Fruit fly (Drosophila melanogaster): ENCODE results near the gene CG9839.

Gene CG9839

DNA sequence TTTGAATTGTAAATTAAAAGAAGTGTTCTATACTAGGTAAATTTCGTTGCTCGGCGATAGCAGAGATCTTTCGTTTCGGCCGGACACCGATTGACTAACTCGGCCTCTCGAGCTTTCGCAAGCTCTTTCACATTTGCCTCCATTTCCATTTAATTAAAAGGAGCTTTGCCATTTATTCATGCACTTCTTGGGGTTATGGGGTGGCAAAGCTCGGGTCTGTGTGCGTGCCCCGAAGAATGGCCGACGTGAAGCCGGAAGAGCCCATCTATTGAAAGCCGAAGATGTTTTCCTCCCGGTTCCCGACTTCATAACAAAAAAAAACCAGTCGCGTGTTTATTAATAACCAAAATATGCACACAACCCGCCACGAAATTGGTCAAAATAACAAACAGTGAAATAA is 5.7 kb downstream of the CG9839 start:
- TF ChIP-seq CG4496 (GFP tag; IDR thresholded peaks at IDR 0.05): 0 out of 3 replicates have a peak, but pooled peaks have one; percentile 25
- TF ChIP-seq CG8301 (tag; optimal IDR thresholded peaks at IDR 0.05): no peak
- TF ChIP-seq CG12605 (GFP tag; IDR thresholded peaks at IDR 0.05): 0 out of 2 replicates have a peak, but pooled peaks have one; percentile 22

DNA sequence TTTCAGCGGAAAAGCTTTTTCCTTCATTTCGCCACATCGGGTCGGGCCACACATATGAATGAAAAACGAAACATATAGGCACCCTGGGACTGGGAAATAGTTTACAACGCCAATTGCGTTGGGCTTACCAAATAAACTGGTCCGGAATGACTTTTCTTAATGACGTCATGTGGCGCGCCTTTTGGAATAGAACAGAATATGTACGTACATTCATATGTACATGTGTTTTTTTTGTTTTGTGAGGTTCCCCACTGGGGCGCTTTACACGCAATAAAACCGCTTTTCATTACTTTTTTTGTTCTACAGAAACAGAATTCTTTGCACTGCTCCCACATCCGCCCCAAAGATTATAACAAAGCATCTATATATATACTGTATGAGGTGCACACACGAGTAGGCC is 7.3 kb downstream of the CG9839 start:
- TF ChIP-seq CG4496 (GFP tag; IDR thresholded peaks at IDR 0.05) (no peak), CG32121 (GFP tag; IDR thresholded peaks at IDR 0.05) (no peak), Ets98B (GFP tag; IDR thresholded peaks at IDR 0.05) (no peak), CG9948 (tag; optimal IDR thresholded peaks at IDR 0.05) (no peak), CG8301 (tag; optimal IDR thresholded peaks at IDR 0.05) (no peak), CG8159 (tag; optimal IDR thresholded peaks at IDR 0.05) (no peak), gl (tag; optimal IDR thresholded peaks at IDR 0.05) (no peak), D1 (tag; optimal IDR thresholded peaks at IDR 0.05) (no peak), EcR (GFP tag; optimal IDR thresholded peaks at IDR 0.05) (no peak), CG15710 (tag; optimal IDR thresholded peaks at IDR 0.05) (no peak), CG10348 (GFP tag; IDR thresholded peaks at IDR 0.05) (no peak), Pif1A (GFP tag; optimal IDR thresholded peaks at IDR 0.05) (no peak), CG17806 (tag; optimal IDR thresholded peaks at IDR 0.05) (no peak), rn (GFP tag; IDR thresholded peaks at IDR 0.05) (no peak), Pif1B (GFP tag; optimal IDR thresholded peaks at IDR 0.05) (no peak)

DNA sequence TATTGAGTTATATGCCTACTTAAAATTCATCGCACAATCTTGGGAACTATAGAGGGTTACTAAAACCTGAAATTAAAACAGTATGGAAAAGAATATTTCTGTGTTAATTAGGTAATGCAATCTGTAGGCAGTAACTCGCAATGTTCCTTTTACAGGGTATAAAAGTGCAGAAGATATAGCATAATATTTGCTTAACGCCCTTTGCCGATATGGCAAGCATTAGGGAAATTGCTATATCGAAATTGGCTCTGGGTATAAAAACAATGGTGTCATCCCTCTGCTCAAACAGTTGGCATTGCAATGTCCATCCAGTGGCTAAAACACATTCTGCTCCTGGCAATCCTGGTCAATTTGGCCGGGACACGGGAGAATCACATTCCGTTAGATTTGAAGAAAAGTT is 11.2 kb downstream of the CG9839 start, which contains the start of gene Ir85a:
TSS of gene Ir85a (plus strand) at position 301 of the 400 bp plus-strand sequence.
- TF ChIP-seq gl (tag; optimal IDR thresholded peaks at IDR 0.05): no peak
- TF ChIP-seq Pif1A (GFP tag; optimal IDR thresholded peaks at IDR 0.05): no peak
- no peak for TF ChIP-seq CG9948 (tag; optimal IDR thresholded peaks at IDR 0.05)
- TF ChIP-seq Snoo (tag; optimal IDR thresholded peaks at IDR 0.05): no peak
- TF ChIP-seq CG17806 (tag; optimal IDR thresholded peaks at IDR 0.05): no peak
- TF ChIP-seq CG32121 (GFP tag; IDR thresholded peaks at IDR 0.05): no peak
- TF ChIP-seq CG15710 (tag; optimal IDR thresholded peaks at IDR 0.05): no peak
- TF ChIP-seq CG8159 (tag; optimal IDR thresholded peaks at IDR 0.05): no peak
- no peak for TF ChIP-seq CG14655 (GFP tag; optimal IDR thresholded peaks at IDR 0.05)
- no peak for TF ChIP-seq fd96Ca (GFP tag; IDR thresholded peaks at IDR 0.05)

DNA sequence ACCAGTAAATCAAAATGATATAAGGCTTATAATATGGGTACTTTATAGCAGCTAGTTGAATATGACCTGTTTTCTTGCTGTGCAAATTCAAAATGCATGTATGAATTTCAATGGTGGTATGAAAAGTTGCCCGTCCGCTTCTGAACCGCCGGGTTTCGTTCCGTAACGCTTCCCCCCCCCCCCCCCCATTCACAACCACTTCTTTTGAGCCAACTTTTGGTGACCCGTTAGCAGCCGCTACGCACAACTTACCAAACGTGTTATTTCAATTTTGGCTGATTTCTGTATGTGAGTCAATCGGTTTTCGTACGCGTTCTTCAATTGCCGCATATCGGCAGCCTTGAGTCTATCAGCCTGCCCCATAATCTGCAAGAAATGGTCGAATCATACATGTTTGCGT is 11.9 kb downstream of the CG9839 start:
- TF ChIP-seq fd96Ca (GFP tag; IDR thresholded peaks at IDR 0.05) (0 out of 3 replicates have a peak, but pooled peaks have one; percentile 17), Pif1A (GFP tag; optimal IDR thresholded peaks at IDR 0.05) (no peak), rn (GFP tag; IDR thresholded peaks at IDR 0.05) (no peak), CG13204 (GFP tag; optimal IDR thresholded peaks at IDR 0.05) (peak; percentile 19)

DNA sequence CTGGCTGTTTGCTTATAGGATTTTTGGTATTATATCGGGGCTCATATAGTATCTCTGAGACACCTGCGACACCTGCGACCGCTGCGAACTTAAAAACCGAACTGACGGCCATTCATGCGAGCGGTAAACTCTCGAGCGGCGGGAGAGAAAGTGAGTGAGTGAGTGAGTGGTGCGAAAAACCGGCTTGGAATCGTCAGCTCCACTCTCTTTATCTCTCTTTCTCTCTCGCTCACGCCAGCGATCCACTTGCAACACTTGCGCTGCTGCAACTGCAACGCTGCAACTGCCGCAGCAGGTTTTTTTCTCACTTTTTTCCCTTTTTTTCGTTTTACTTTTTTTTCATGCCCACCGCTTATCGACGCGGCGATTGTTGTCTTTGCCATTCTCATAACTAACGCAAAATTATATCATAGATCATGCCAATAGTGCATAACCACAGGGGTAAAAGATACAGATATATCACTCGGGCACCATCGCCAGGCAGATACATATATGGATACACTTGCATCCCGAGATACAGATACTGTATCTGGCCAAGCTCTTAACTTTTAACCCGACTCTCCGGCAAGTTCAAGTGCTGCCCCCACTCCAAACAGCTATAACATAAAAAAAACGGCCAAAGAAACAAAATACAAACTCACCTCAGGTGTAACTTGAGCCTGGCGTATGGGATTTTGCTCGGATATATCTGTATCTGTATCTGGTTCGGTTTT is 13.0 kb downstream of the CG9839 start:
- TF ChIP-seq CG13204 (GFP tag; optimal IDR thresholded peaks at IDR 0.05) (peak; percentile 95), CG14655 (GFP tag; optimal IDR thresholded peaks at IDR 0.05) (peak; percentile 69), CG17806 (tag; optimal IDR thresholded peaks at IDR 0.05) (peak; percentile 31), D1 (tag; optimal IDR thresholded peaks at IDR 0.05) (no peak), Snoo (tag; optimal IDR thresholded peaks at IDR 0.05) (no peak), gl (tag; optimal IDR thresholded peaks at IDR 0.05) (peak; percentile 79), CG12605 (GFP tag; IDR thresholded peaks at IDR 0.05) (peak; percentile 83), CG8159 (tag; optimal IDR thresholded peaks at IDR 0.05) (peak; percentile 50), CG10348 (GFP tag; IDR thresholded peaks at IDR 0.05) (no peak), CG34367 (tag; optimal IDR thresholded peaks at IDR 0.05) (peak; percentile 52), Pif1A (GFP tag; optimal IDR thresholded peaks at IDR 0.05) (peak; percentile 73), CG8301 (tag; optimal IDR thresholded peaks at IDR 0.05) (peak; percentile 55), Ets98B (GFP tag; IDR thresholded peaks at IDR 0.05) (peak; percentile 63), EcR (GFP tag; optimal IDR thresholded peaks at IDR 0.05) (peak; percentile 48), rn (GFP tag; IDR thresholded peaks at IDR 0.05) (no peak), Pif1B (GFP tag; optimal IDR thresholded peaks at IDR 0.05) (peak; percentile 82), CG15710 (tag; optimal IDR thresholded peaks at IDR 0.05) (peak; percentile 34), CG32121 (GFP tag; IDR thresholded peaks at IDR 0.05) (no peak), fd96Ca (GFP tag; IDR thresholded peaks at IDR 0.05) (0 out of 3 replicates have a peak, but pooled peaks have one; percentile 52), CG4496 (GFP tag; IDR thresholded peaks at IDR 0.05) (peak; percentile 65), CG9948 (tag; optimal IDR thresholded peaks at IDR 0.05) (peak; percentile 17)

DNA sequence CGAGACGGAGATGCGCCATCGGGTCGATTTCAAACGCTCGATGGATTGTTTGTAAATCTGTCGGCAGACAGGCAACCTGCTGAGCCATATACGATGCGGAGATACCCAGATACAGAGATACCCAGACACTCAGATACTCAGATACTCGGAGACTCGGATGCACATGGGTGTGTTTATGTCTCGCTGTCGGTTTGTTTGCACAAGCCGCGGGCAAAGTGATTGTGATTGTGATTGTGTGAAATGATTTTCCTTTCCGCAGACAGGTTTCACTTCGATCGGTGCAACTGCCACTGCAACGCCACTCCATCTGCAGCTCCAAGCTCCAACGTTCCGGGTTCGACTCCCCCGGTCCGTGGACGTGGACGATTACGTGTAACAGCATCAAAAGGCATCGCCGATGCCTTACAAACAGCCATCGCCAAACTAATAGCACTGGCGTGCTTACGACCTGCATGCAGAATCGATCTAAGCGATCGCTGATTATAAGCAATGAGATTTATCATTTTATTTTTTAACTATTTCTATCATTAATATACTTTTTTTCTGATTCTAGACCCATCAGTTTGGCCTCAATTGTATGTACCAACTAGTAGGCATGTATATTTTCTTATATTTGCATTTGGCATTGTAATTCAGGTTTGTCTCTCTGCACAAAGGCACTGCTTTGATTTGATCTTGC is 16.7 kb downstream of the CG9839 start:
- TF ChIP-seq CG14655 (GFP tag; optimal IDR thresholded peaks at IDR 0.05): peak; percentile 89
- peak; percentile 82 for TF ChIP-seq CG8301 (tag; optimal IDR thresholded peaks at IDR 0.05)
- peak; percentile 41 for TF ChIP-seq gl (tag; optimal IDR thresholded peaks at IDR 0.05)
- TF ChIP-seq Pif1A (GFP tag; optimal IDR thresholded peaks at IDR 0.05): peak; percentile 97
- TF ChIP-seq CG17806 (tag; optimal IDR thresholded peaks at IDR 0.05): peak; percentile 77
- peak; percentile 95 for TF ChIP-seq Ets98B (GFP tag; IDR thresholded peaks at IDR 0.05)
- peak; percentile 87 for TF ChIP-seq rn (GFP tag; IDR thresholded peaks at IDR 0.05)
- peak; percentile 27 for TF ChIP-seq Snoo (tag; optimal IDR thresholded peaks at IDR 0.05)
- TF ChIP-seq CG32121 (GFP tag; IDR thresholded peaks at IDR 0.05): peak; percentile 90
- no peak for TF ChIP-seq D1 (tag; optimal IDR thresholded peaks at IDR 0.05)
- peak; percentile 78 for TF ChIP-seq CG15710 (tag; optimal IDR thresholded peaks at IDR 0.05)
- peak; percentile 96 for TF ChIP-seq CG4496 (GFP tag; IDR thresholded peaks at IDR 0.05)
- TF ChIP-seq CG9948 (tag; optimal IDR thresholded peaks at IDR 0.05): peak; percentile 82
- TF ChIP-seq CG34367 (tag; optimal IDR thresholded peaks at IDR 0.05): peak; percentile 76
- TF ChIP-seq Pif1B (GFP tag; optimal IDR thresholded peaks at IDR 0.05): peak; percentile 98
- no peak for TF ChIP-seq CG10348 (GFP tag; IDR thresholded peaks at IDR 0.05)
- peak; percentile 94 for TF ChIP-seq fd96Ca (GFP tag; IDR thresholded peaks at IDR 0.05)
- no peak for TF ChIP-seq EcR (GFP tag; optimal IDR thresholded peaks at IDR 0.05)
- TF ChIP-seq CG8159 (tag; optimal IDR thresholded peaks at IDR 0.05): peak; percentile 82
- TF ChIP-seq CG13204 (GFP tag; optimal IDR thresholded peaks at IDR 0.05): no peak
- peak; percentile 91 for TF ChIP-seq CG12605 (GFP tag; IDR thresholded peaks at IDR 0.05)

All from whole organism, pupa.